Worm (Caenorhabditis elegans) whole organism, L3 larva: Measurements from ENCODE around the gene spp-18.

Experiments used
- aly-2 ChIP-seq: fragments of 150-350 bp; optimal IDR thresholded peaks from 2 replicates; lab custom pipeline; 2014; ENCODE audit warnings: missing biosample characterization, missing genetic modification characterization
- ceh-82 ChIP-seq: fragments of 150-350 bp; optimal IDR thresholded peaks from 2 replicates; lab custom pipeline; 2014; ENCODE audit warnings: missing biosample characterization, missing genetic modification characterization
- egl-27 ChIP-seq: sonication (generic microtip); optimal IDR thresholded peaks from 4 replicates; lab custom pipeline; 2017; ENCODE audit warnings: missing biosample characterization, missing genetic modification reagents, missing genetic modification characterization
- elt-3 ChIP-seq, 3 experiments: fragments of 150-350 bp in 1 of 3; sonication (generic microtip) in 2 of 3; optimal IDR thresholded peaks; 2 replicates in 2 of 3; 4 replicates in 1 of 3; lab custom pipeline; 2014 to 2017; ENCODE audit warnings: missing biosample characterization in 3 of 3, missing genetic modification characterization in 3 of 3
- fkh-10 ChIP-seq: sonication (generic microtip); optimal IDR thresholded peaks from 2 replicates; lab custom pipeline; 2017; ENCODE audit warnings: missing biosample characterization, missing genetic modification reagents, missing genetic modification characterization
- lin-39 ChIP-seq: fragments of 150-350 bp; optimal IDR thresholded peaks from 2 replicates; lab custom pipeline; 2018; ENCODE audit warnings: missing biosample characterization, missing genetic modification reagents, missing genetic modification characterization
- nfya-1 ChIP-seq: sonication (generic microtip); optimal IDR thresholded peaks from 2 replicates; lab custom pipeline; 2017; ENCODE audit warnings: missing genetic modification characterization, mild to moderate bottlenecking, missing compliant biosample characterization, antibody characterized with exemption, moderate library complexity; ENCODE audit not compliant: insufficient read depth
- nhr-12 ChIP-seq: fragments of 150-350 bp; optimal IDR thresholded peaks from 2 replicates; lab custom pipeline; 2014; ENCODE audit warnings: missing biosample characterization, missing genetic modification characterization
- nhr-237 ChIP-seq: fragments of 150-350 bp; optimal IDR thresholded peaks from 2 replicates; lab custom pipeline; 2014; ENCODE audit warnings: missing biosample characterization, missing genetic modification characterization
- sea-2 ChIP-seq: fragments of 150-350 bp; sonication (generic microtip); optimal IDR thresholded peaks from 4 replicates; lab custom pipeline; 2014; ENCODE audit warnings: missing biosample characterization, missing genetic modification reagents, missing genetic modification characterization

DNA sequence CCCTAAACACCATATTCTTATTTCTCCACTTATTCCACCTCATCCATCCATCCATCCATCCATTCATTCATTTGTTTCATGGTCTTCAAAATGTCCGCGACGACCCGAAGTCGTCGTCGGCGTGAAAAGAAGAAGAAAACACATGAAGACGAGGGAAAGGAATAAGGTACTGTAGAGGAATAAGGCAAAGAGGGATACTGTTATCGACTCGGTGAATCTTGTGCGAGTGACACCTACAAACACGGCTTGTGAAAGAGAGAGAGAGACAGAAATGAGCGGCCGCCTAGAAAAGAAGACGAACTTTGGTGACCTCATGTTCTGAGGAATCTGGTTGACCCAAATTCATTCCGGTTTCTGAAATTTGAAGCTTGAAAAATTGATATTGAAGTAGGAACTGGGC lies 15.6 kb downstream of the spp-18 start:
- TF ChIP-seq nfya-1 (tag; lab: Kevin White, UChicago) (no peak), ceh-82 (tag; lab: Kevin White, UChicago) (no peak), fkh-10 (GFP tag; lab: Kevin White, UChicago) (no peak), lin-39 (no peak), egl-27 (tag; lab: Kevin White, UChicago) (no peak), nhr-237 (tag; lab: Kevin White, UChicago) (no peak), elt-3 (tag; optimal IDR thresholded peaks at IDR 0.05; lab: Kevin White, UChicago) (no peak), nhr-12 (tag; lab: Kevin White, UChicago) (no peak), sea-2 (GFP tag; lab: Kevin White, UChicago) (no peak), aly-2 (tag; lab: Kevin White, UChicago) (no peak)
